Worm (Caenorhabditis elegans): ENCODE data around the gene sftb-1.

sftb-1 gene

DNA sequence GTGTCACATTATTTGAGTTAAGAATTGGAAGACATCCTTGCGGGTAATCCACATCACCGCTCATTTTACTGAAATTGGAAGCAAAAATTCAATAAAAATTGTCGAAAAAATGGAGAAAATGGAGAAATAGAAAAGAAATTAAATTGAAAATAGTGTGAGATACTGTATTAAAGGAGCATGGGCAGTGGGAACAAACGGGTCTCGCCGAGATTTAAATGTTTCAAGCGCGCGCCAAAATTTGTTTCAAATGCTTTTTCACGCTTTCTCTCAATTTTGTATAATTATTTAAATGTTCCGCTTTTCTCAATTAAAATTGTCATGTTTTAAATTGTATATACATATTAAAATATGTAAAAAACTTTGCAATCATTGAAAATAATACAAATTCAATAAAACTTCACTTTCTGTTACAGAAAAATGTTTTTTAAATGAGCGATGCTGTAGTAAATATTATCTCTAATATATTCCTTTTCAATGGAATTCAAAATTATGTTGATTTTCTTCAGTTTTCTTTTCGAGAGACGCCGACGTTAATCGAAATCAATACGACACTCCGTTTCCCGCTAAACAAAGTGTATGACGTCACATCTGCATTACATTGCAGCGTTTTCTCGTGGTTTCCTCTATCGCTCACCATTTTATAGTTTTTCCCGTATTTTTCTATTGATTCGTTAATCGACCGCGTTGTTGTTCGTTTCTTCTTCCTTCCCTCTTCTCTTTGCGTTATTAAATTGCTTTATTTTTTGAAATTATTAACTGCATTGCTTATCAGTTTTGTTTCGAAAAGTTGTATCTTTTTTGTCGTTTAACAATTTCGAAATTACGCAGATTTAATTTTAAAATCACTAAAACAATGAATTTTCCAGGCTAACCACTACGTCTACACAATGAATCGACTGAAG is 44.2 kb upstream of the sftb-1 start, which contains the start of the genes evl-14 and dcn-1:
TSS of gene evl-14 (minus strand) at position 68 of the 902 bp plus-strand sequence.
TSS of gene dcn-1 (plus strand) at position 852 of the 902 bp plus-strand sequence.
- TF ChIP-seq nhr-28 (tag; optimal IDR thresholded peaks at IDR 0.05) (no peak), ceh-82 (tag; optimal IDR thresholded peaks at IDR 0.05) (no peak), skn-1 (tag; optimal IDR thresholded peaks at IDR 0.05) (peak; percentile 5), ztf-11 (tag; optimal IDR thresholded peaks at IDR 0.05) (no peak), ama-1 (optimal IDR thresholded peaks at IDR 0.05) (no peak), ZK546.5 (tag; optimal IDR thresholded peaks at IDR 0.05) (no peak), ceh-28 (tag; optimal IDR thresholded peaks at IDR 0.05) (peak; percentile 63), nhr-43 (tag; optimal IDR thresholded peaks at IDR 0.05; ENCODE audit: poor library complexity, severe bottlenecking) (no peak), sea-2 (GFP tag; optimal IDR thresholded peaks at IDR 0.05) (no peak), nfya-1 (tag; optimal IDR thresholded peaks at IDR 0.05; ENCODE audit: insufficient read depth) (peak; percentile 88), zag-1 (tag; optimal IDR thresholded peaks at IDR 0.05) (no peak), fos-1 (tag; optimal IDR thresholded peaks at IDR 0.05) (no peak), mdl-1 (tag; optimal IDR thresholded peaks at IDR 0.05) (no peak), lin-15B (tag; optimal IDR thresholded peaks at IDR 0.05) (peak; percentile 63), R02D3.7 (tag; optimal IDR thresholded peaks at IDR 0.05) (no peak), ceh-9 (tag; optimal IDR thresholded peaks at IDR 0.05) (no peak), nhr-25 (tag; optimal IDR thresholded peaks at IDR 0.05) (peak; percentile 88), daf-12 (tag; optimal IDR thresholded peaks at IDR 0.05) (no peak), eor-1 (tag; optimal IDR thresholded peaks at IDR 0.05) (no peak), pqm-1 (tag; optimal IDR thresholded peaks at IDR 0.05) (peak; percentile 37), tbx-2 (tag; optimal IDR thresholded peaks at IDR 0.05) (no peak), egl-27 (tag; optimal IDR thresholded peaks at IDR 0.05) (no peak), hmg-11 (tag; optimal IDR thresholded peaks at IDR 0.05) (peak; percentile 77), unc-39 (tag; optimal IDR thresholded peaks at IDR 0.05) (no peak), lin-39 (tag; optimal IDR thresholded peaks at IDR 0.05) (peak; percentile 57), aly-2 (tag; optimal IDR thresholded peaks at IDR 0.05) (no peak), pha-4 (tag; optimal IDR thresholded peaks at IDR 0.05) (peak; percentile 92), nhr-12 (tag; optimal IDR thresholded peaks at IDR 0.05) (no peak), unc-62 (GFP tag; optimal IDR thresholded peaks at IDR 0.05) (no peak), nhr-77 (tag; optimal IDR thresholded peaks at IDR 0.05) (no peak), jun-1 (tag; optimal IDR thresholded peaks at IDR 0.05) (peak; percentile 74), snpc-4 (tag; optimal IDR thresholded peaks at IDR 0.05) (no peak), egl-5 (tag; optimal IDR thresholded peaks at IDR 0.05) (peak; percentile 80), mml-1 (tag; optimal IDR thresholded peaks at IDR 0.05) (no peak), nhr-23 (tag; optimal IDR thresholded peaks at IDR 0.05) (peak; percentile 74), elt-2 (tag; optimal IDR thresholded peaks at IDR 0.05) (peak; percentile 65), ceh-16 (tag; optimal IDR thresholded peaks at IDR 0.05) (no peak), fkh-10 (GFP tag; optimal IDR thresholded peaks at IDR 0.05) (no peak), nhr-67 (tag; optimal IDR thresholded peaks at IDR 0.05) (no peak), elt-1 (tag; optimal IDR thresholded peaks at IDR 0.05) (no peak), nhr-11 (tag; optimal IDR thresholded peaks at IDR 0.05) (no peak), elt-3 (tag; optimal IDR thresholded peaks at IDR 0.05) (no peak)

DNA sequence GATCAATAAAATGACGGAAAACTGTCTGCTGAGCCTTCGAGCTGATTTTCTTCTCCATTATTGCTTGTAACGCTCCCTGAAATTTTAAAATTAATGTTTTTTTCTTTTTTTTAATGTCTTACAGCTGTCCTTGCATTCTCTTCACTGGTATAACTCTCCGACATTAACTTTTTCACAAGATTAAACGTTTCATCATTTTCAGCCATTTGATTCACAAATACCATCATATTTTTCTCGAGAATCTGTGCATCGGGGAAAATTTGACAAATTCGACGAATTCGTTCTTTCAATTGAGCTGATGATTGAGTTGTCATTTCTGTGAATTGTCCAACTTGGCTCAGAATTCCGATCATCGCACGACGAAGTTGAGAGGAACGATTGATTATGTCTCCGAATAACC is 40.2 kb upstream of the sftb-1 start:
- TF ChIP-seq nhr-25 (tag; optimal IDR thresholded peaks at IDR 0.05) (no peak), ZK546.5 (tag; optimal IDR thresholded peaks at IDR 0.05) (no peak), nhr-28 (tag; optimal IDR thresholded peaks at IDR 0.05) (no peak), fkh-10 (GFP tag; optimal IDR thresholded peaks at IDR 0.05) (no peak), fos-1 (tag; optimal IDR thresholded peaks at IDR 0.05) (no peak), zag-1 (tag; optimal IDR thresholded peaks at IDR 0.05) (no peak)
